Fruit fly (Drosophila melanogaster) whole organism, wandering third instar larva: ENCODE data around the gene Nedd4.

Source experiments
- Dfd ChIP-seq: fragments of >200 bp; optimal IDR thresholded peaks from 2 replicates; lab custom pipeline; 2017; ENCODE audit warnings: missing biosample characterization, missing genetic modification characterization
- Hnf4 ChIP-seq: fragments of 200-800 bp; sonication (Bioruptor generic); optimal IDR thresholded peaks from 2 replicates; lab custom pipeline; 2016; ENCODE audit warnings: missing biosample characterization, mild to moderate bottlenecking, missing genetic modification characterization
- Myc ChIP-seq: fragments of >200 bp; optimal IDR thresholded peaks from 2 replicates; lab custom pipeline; 2017
- OdsH ChIP-seq: fragments of 200-800 bp; sonication (Bioruptor generic); optimal IDR thresholded peaks from 2 replicates; lab custom pipeline; 2016; ENCODE audit warnings: missing biosample characterization, mild to moderate bottlenecking, missing genetic modification characterization
- Sp1 ChIP-seq: fragments of 200-800 bp; sonication (Bioruptor generic); optimal IDR thresholded peaks from 3 replicates; lab custom pipeline; 2019; ENCODE audit warnings: missing biosample characterization, mild to moderate bottlenecking, missing genetic modification characterization, moderate library complexity
- ey ChIP-seq: fragments of 200-800 bp; sonication (Bioruptor generic); optimal IDR thresholded peaks from 2 replicates; lab custom pipeline; 2016; ENCODE audit warnings: missing biosample characterization, missing genetic modification characterization
- h ChIP-seq: fragments of 200-800 bp; sonication (Bioruptor generic); optimal IDR thresholded peaks from 3 replicates; lab custom pipeline; 2016; ENCODE audit warnings: missing biosample characterization, mild to moderate bottlenecking, missing genetic modification characterization
- psq ChIP-seq: fragments of 200-800 bp; sonication (Bioruptor generic); optimal IDR thresholded peaks from 3 replicates; lab custom pipeline; 2017; ENCODE audit warnings: missing biosample characterization, mild to moderate bottlenecking, missing genetic modification characterization, moderate library complexity
- rgr ChIP-seq: fragments of 200-800 bp; sonication (Bioruptor generic); optimal IDR thresholded peaks from 3 replicates; lab custom pipeline; 2016; ENCODE audit warnings: missing biosample characterization, mild to moderate bottlenecking, missing genetic modification characterization
- woc ChIP-seq: sonication (Bioruptor generic); optimal IDR thresholded peaks from 2 replicates; lab custom pipeline; 2016; ENCODE audit warnings: missing biosample characterization, mild to moderate bottlenecking, missing genetic modification characterization

DNA sequence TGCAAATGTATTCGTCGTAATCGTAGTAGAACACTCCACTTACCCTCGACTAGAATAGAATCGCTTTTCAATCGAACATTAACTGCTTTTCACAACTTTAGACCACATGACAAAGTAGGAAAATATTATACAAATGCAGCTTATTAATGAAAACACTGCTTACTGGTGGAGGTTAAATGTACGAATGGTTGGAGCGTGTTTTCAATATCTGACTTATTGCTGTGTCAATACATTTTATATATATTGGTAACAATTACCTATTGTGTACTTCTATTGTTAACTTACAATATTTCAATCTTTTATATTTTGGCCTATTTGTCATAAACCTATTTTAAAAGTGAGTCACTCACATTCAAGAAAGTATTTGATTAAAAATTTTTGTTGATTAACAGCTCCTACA lies 10.1 kb downstream of the Nedd4 start:
- no peak for TF ChIP-seq Hnf4 (GFP tag; lab: Kevin White, UChicago)
- no peak for TF ChIP-seq Sp1 (GFP tag; lab: Kevin White, UChicago)
- no peak for TF ChIP-seq Dfd (GFP tag; lab: Kevin White, UChicago)
- no peak for TF ChIP-seq Myc (lab: Kevin White, UChicago)
- TF ChIP-seq h (GFP tag; lab: Kevin White, UChicago), result no peak
- no peak for TF ChIP-seq rgr (GFP tag; lab: Kevin White, UChicago)
- no peak for TF ChIP-seq psq (GFP tag; lab: Kevin White, UChicago)
- TF ChIP-seq OdsH (GFP tag; lab: Kevin White, UChicago), result no peak
- TF ChIP-seq woc, result no peak
- TF ChIP-seq ey (GFP tag; lab: Kevin White, UChicago), result no peak
